1 fruit fly cellular context compared by ENCODE assay signal in the genomic region with DNA sequence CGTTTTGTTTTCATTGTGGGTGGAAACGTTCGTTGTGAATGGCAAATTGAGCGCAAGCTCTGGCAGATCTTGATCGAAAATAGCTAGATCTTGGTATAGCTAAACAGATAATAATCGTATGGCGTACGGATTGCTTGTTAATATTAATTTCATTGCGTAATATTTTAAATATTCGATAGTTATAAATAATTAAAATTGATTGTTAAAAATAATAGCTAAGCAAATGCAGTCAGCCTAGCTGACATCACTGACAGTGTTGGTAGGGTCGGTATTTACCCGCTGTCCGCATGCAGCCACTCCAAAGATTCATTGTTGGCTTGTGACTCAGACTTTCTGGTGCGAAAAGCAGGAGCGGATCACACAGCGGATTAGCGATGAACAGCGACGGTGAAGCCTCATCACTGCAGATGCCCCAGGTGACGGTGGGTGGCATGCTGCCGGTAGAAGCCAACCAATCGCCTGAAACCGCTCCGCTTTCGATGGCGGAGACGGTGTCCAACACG.
TF ChIP-seq lines count a peak whose summit lies in the region.

CG5776 (minus strand) TSS at position 34 of the 503 bp plus-strand sequence.
spict (plus strand) TSS at position 308 of the 503 bp plus-strand sequence.

TF ChIP-seq in whole organism, embryonic, 481 proteins besides CTCF, POLR2A, EP300 and RAD21 (continued from another document and continues in another):
- TF ChIP-seq salm (tag; optimal IDR thresholded peaks at IDR 0.05; lab: Kevin White, UChicago): peak; percentile 38
- peak; percentile 70 for TF ChIP-seq Fer1 (GFP tag; optimal IDR thresholded peaks at IDR 0.05; lab: Kevin White, UChicago)
- peak; percentile 82 for TF ChIP-seq phol (tag; optimal IDR thresholded peaks at IDR 0.05; lab: Kevin White, UChicago)
- TF ChIP-seq CG10267 (tag; optimal IDR thresholded peaks at IDR 0.05; lab: Kevin White, UChicago): peak; percentile 87
- TF ChIP-seq ase (GFP tag; IDR thresholded peaks at IDR 0.05; lab: Robert Waterston, UW): peak; percentile 62; the same call in 2 of the 3 replicates
- TF ChIP-seq nerfin-1 (tag; optimal IDR thresholded peaks at IDR 0.05; lab: Kevin White, UChicago): peak; percentile 61
- TF ChIP-seq sob (GFP tag; IDR thresholded peaks at IDR 0.05; lab: Robert Waterston, UW): peak; percentile 91
- TF ChIP-seq CG1233 (GFP tag; optimal IDR thresholded peaks at IDR 0.05; lab: Kevin White, UChicago): peak; percentile 58
- peak; percentile 34; the same call in 1 of the 2 replicates for TF ChIP-seq amos (GFP tag; IDR thresholded peaks at IDR 0.05; lab: Robert Waterston, UW; ENCODE audit: partially characterized antibody)
- peak; percentile 79 for TF ChIP-seq E2f2 (GFP tag; IDR thresholded peaks at IDR 0.05; lab: Robert Waterston, UW)
- peak; percentile 81 for TF ChIP-seq Ada2b (GFP tag; IDR thresholded peaks at IDR 0.05; lab: Robert Waterston, UW)
- TF ChIP-seq CG14014 (GFP tag; IDR thresholded peaks at IDR 0.05; lab: Robert Waterston, UW): peak; percentile 76
- peak; percentile 60 for TF ChIP-seq CG31441 (GFP tag; IDR thresholded peaks at IDR 0.05; lab: Robert Waterston, UW)
- peak; percentile 77 for TF ChIP-seq H2.0 (GFP tag; IDR thresholded peaks at IDR 0.05; lab: Robert Waterston, UW)
- TF ChIP-seq zfh2 (GFP tag; optimal IDR thresholded peaks at IDR 0.05; lab: Kevin White, UChicago): peak; percentile 70
- no peak for TF ChIP-seq CG15073 (GFP tag; optimal IDR thresholded peaks at IDR 0.05; lab: Kevin White, UChicago)
- TF ChIP-seq fu2 (GFP tag; optimal IDR thresholded peaks at IDR 0.05; lab: Kevin White, UChicago): peak; percentile 57
- peak; percentile 56; the same call in 2 of the 3 replicates for TF ChIP-seq B-H1 (GFP tag; IDR thresholded peaks at IDR 0.05; lab: Robert Waterston, UW)
- no peak for TF ChIP-seq CG4707 (GFP tag; optimal IDR thresholded peaks at IDR 0.05; lab: Kevin White, UChicago)
- peak; percentile 83 for TF ChIP-seq Aef1 (GFP tag; IDR thresholded peaks at IDR 0.05; lab: Robert Waterston, UW)
- TF ChIP-seq TFAM (GFP tag; optimal IDR thresholded peaks at IDR 0.05; lab: Kevin White, UChicago): no peak
- peak in 1 of 2 experiments; percentile 10 for TF ChIP-seq chif (GFP tag; optimal IDR thresholded peaks at IDR 0.05; lab: Kevin White, UChicago)
- peak; percentile 82 for TF ChIP-seq CG2712 (tag; optimal IDR thresholded peaks at IDR 0.05; lab: Kevin White, UChicago)
- TF ChIP-seq trem (tag; optimal IDR thresholded peaks at IDR 0.05; lab: Kevin White, UChicago): peak; percentile 76
- peak; percentile 39; the same call in 2 of the 3 replicates for TF ChIP-seq croc (GFP tag; conservative IDR thresholded peaks at IDR 0.05; lab: Robert Waterston, UW)
- peak; percentile 87 for TF ChIP-seq Sin3A (optimal IDR thresholded peaks at IDR 0.05; lab: Kevin White, UChicago)
- TF ChIP-seq dysf (GFP tag; IDR thresholded peaks at IDR 0.05; lab: Robert Waterston, UW): peak; percentile 88
- peak; percentile 53 for TF ChIP-seq schlank (tag; optimal IDR thresholded peaks at IDR 0.05; lab: Kevin White, UChicago)
- no peak for TF ChIP-seq nau (GFP tag; optimal IDR thresholded peaks at IDR 0.05; lab: Kevin White, UChicago)
- TF ChIP-seq dati (GFP tag; IDR thresholded peaks at IDR 0.05; lab: Robert Waterston, UW): no peak
- TF ChIP-seq CG10654 (GFP tag; optimal IDR thresholded peaks at IDR 0.05; lab: Kevin White, UChicago): peak; percentile 18
- TF ChIP-seq Bteb2 (GFP tag; optimal IDR thresholded peaks at IDR 0.05; lab: Kevin White, UChicago): no peak
- TF ChIP-seq en (GFP tag; optimal IDR thresholded peaks at IDR 0.05; lab: Kevin White, UChicago): no peak
- TF ChIP-seq Lpt (GFP tag; optimal IDR thresholded peaks at IDR 0.05; lab: Kevin White, UChicago): no peak
- no peak for TF ChIP-seq Hr39 (optimal IDR thresholded peaks at IDR 0.05; lab: Kevin White, UChicago)
- TF ChIP-seq Dll (GFP tag; IDR thresholded peaks at IDR 0.05; lab: Robert Waterston, UW; ENCODE audit: partially characterized antibody): peak; percentile 54; the same call in 1 of the 4 replicates
- TF ChIP-seq fd3F (GFP tag; optimal IDR thresholded peaks at IDR 0.05; lab: Kevin White, UChicago): peak; percentile 67
- TF ChIP-seq insv (GFP tag; optimal IDR thresholded peaks at IDR 0.05; lab: Kevin White, UChicago): no peak
- TF ChIP-seq CG6689 (GFP tag; IDR thresholded peaks at IDR 0.05; lab: Robert Waterston, UW): peak; percentile 84
- TF ChIP-seq stc (GFP tag; IDR thresholded peaks at IDR 0.05; lab: Robert Waterston, UW): peak; percentile 74
- peak; percentile 70 for TF ChIP-seq CG12299 (tag; optimal IDR thresholded peaks at IDR 0.05; lab: Kevin White, UChicago)
- TF ChIP-seq CG12104 (GFP tag; optimal IDR thresholded peaks at IDR 0.05; lab: Kevin White, UChicago): no peak
- TF ChIP-seq Opbp (GFP tag; IDR thresholded peaks at IDR 0.05; lab: Robert Waterston, UW; ENCODE audit: partially characterized antibody): no peak
- peak; percentile 74 for TF ChIP-seq Med (GFP tag; lab: Kevin White, UChicago)
- peak; percentile 21; the same call in 1 of the 2 replicates for TF ChIP-seq CG5953 (GFP tag; IDR thresholded peaks at IDR 0.05; lab: Robert Waterston, UW)
- TF ChIP-seq Doc3 (GFP tag; IDR thresholded peaks at IDR 0.05; lab: Robert Waterston, UW; ENCODE audit: partially characterized antibody): no peak
- peak; percentile 85 for TF ChIP-seq nmo (GFP tag; optimal IDR thresholded peaks at IDR 0.05; lab: Kevin White, UChicago)
- TF ChIP-seq CG12744 (GFP tag; optimal IDR thresholded peaks at IDR 0.05; lab: Kevin White, UChicago): no peak
- no peak for TF ChIP-seq HmgD (GFP tag; optimal IDR thresholded peaks at IDR 0.05; lab: Kevin White, UChicago)
- peak; percentile 93 for TF ChIP-seq HmgZ (tag; optimal IDR thresholded peaks at IDR 0.05; lab: Kevin White, UChicago)
- TF ChIP-seq CG4820 (GFP tag; optimal IDR thresholded peaks at IDR 0.05; lab: Kevin White, UChicago): peak; percentile 33
- TF ChIP-seq Gsc (GFP tag; IDR thresholded peaks at IDR 0.05; lab: Robert Waterston, UW): no peak
- peak; percentile 59 for TF ChIP-seq Blimp-1 (GFP tag; optimal IDR thresholded peaks at IDR 0.05; lab: Kevin White, UChicago)
- TF ChIP-seq CG31365 (tag; optimal IDR thresholded peaks at IDR 0.05; lab: Kevin White, UChicago): peak; percentile 12
- peak; percentile 62 for TF ChIP-seq cwo (GFP tag; optimal IDR thresholded peaks at IDR 0.05; lab: Kevin White, UChicago)
- no peak for TF ChIP-seq CG4854 (GFP tag; optimal IDR thresholded peaks at IDR 0.05; lab: Kevin White, UChicago)
- peak; percentile 66 for TF ChIP-seq CG18476 (GFP tag; optimal IDR thresholded peaks at IDR 0.05; lab: Kevin White, UChicago)
- TF ChIP-seq E2f1 (GFP tag; IDR thresholded peaks at IDR 0.05; lab: Robert Waterston, UW): peak; percentile 81
- no peak for TF ChIP-seq zf30C (GFP tag; optimal IDR thresholded peaks at IDR 0.05; lab: Kevin White, UChicago)
- TF ChIP-seq dm (GFP tag; optimal IDR thresholded peaks at IDR 0.05; lab: Kevin White, UChicago): peak; percentile 47
- TF ChIP-seq PHDP (tag; optimal IDR thresholded peaks at IDR 0.05; lab: Kevin White, UChicago): peak; percentile 83
- TF ChIP-seq CG9817 (tag; optimal IDR thresholded peaks at IDR 0.05; lab: Kevin White, UChicago): peak; percentile 86
- peak; percentile 72 for TF ChIP-seq CG4730 (GFP tag; IDR thresholded peaks at IDR 0.05; lab: Robert Waterston, UW)
- peak; percentile 75 for TF ChIP-seq CG15269 (tag; optimal IDR thresholded peaks at IDR 0.05; lab: Kevin White, UChicago)
- no peak for TF ChIP-seq cg (GFP tag; optimal IDR thresholded peaks at IDR 0.05; lab: Kevin White, UChicago)
- TF ChIP-seq bcd (GFP tag; optimal IDR thresholded peaks at IDR 0.05; lab: Kevin White, UChicago): peak; percentile 80
- TF ChIP-seq Side (GFP tag; optimal IDR thresholded peaks at IDR 0.05; lab: Kevin White, UChicago): no peak
- TF ChIP-seq CG9797 (GFP tag; optimal IDR thresholded peaks at IDR 0.05; lab: Kevin White, UChicago): peak; percentile 80
- peak; percentile 4 for TF ChIP-seq cato (GFP tag; optimal IDR thresholded peaks at IDR 0.05; lab: Kevin White, UChicago; ENCODE audit: borderline replicate concordance)
- TF ChIP-seq CG16815 (GFP tag; optimal IDR thresholded peaks at IDR 0.05; lab: Kevin White, UChicago): peak; percentile 80
- no peak for TF ChIP-seq ERR (GFP tag; optimal IDR thresholded peaks at IDR 0.05; lab: Kevin White, UChicago)
- TF ChIP-seq ken (GFP tag; IDR thresholded peaks at IDR 0.05; lab: Robert Waterston, UW): peak; percentile 87
- TF ChIP-seq Sox100B (GFP tag; optimal IDR thresholded peaks at IDR 0.05; lab: Kevin White, UChicago): no peak
- peak; percentile 27 for TF ChIP-seq CG9609 (GFP tag; optimal IDR thresholded peaks at IDR 0.05; lab: Kevin White, UChicago)
- peak; percentile 85 for TF ChIP-seq CG2120 (GFP tag; optimal IDR thresholded peaks at IDR 0.05; lab: Kevin White, UChicago)
- TF ChIP-seq CG8089 (GFP tag; optimal IDR thresholded peaks at IDR 0.05; lab: Kevin White, UChicago): no peak
- peak; percentile 54 for TF ChIP-seq pho (GFP tag; optimal IDR thresholded peaks at IDR 0.05; lab: Kevin White, UChicago)
- peak; percentile 15 for TF ChIP-seq fd96Cb (tag; optimal IDR thresholded peaks at IDR 0.05; lab: Kevin White, UChicago)
- peak; percentile 31 for TF ChIP-seq CG4328 (GFP tag; optimal IDR thresholded peaks at IDR 0.05; lab: Kevin White, UChicago)
- TF ChIP-seq Antp (GFP tag; optimal IDR thresholded peaks at IDR 0.05; lab: Kevin White, UChicago): peak; percentile 7
- TF ChIP-seq Usf (GFP tag; optimal IDR thresholded peaks at IDR 0.05; lab: Kevin White, UChicago): peak; percentile 67
- peak; percentile 18 for TF ChIP-seq slp2 (GFP tag; optimal IDR thresholded peaks at IDR 0.05; lab: Kevin White, UChicago)
- TF ChIP-seq Atf6 (GFP tag; IDR thresholded peaks at IDR 0.05; lab: Robert Waterston, UW): peak; percentile 84
- peak; percentile 77 for TF ChIP-seq CG4404 (GFP tag; IDR thresholded peaks at IDR 0.05; lab: Robert Waterston, UW)
- TF ChIP-seq jumu (GFP tag; optimal IDR thresholded peaks at IDR 0.05; lab: Kevin White, UChicago): no peak
- no peak for TF ChIP-seq CG10274 (GFP tag; optimal IDR thresholded peaks at IDR 0.05; lab: Kevin White, UChicago)
- peak; percentile 89 for TF ChIP-seq CG12769 (tag; optimal IDR thresholded peaks at IDR 0.05; lab: Kevin White, UChicago)
- TF ChIP-seq Xrp1 (GFP tag; IDR thresholded peaks at IDR 0.05; lab: Robert Waterston, UW): peak; percentile 89
- peak; percentile 64 for TF ChIP-seq ssp (GFP tag; IDR thresholded peaks at IDR 0.05; lab: Robert Waterston, UW)
- TF ChIP-seq tgo (GFP tag; IDR thresholded peaks at IDR 0.05; lab: Robert Waterston, UW): peak; percentile 84
- TF ChIP-seq CG6175 (GFP tag; IDR thresholded peaks at IDR 0.05; lab: Robert Waterston, UW): no peak
- peak; percentile 0 for TF ChIP-seq D (optimal IDR thresholded peaks at IDR 0.05; lab: Kevin White, UChicago)
- no peak for TF ChIP-seq D (GFP tag; optimal IDR thresholded peaks at IDR 0.05; lab: Kevin White, UChicago)
- no peak for TF ChIP-seq tup (GFP tag; optimal IDR thresholded peaks at IDR 0.05; lab: Kevin White, UChicago)
- peak; percentile 71 for TF ChIP-seq pzg (GFP tag; optimal IDR thresholded peaks at IDR 0.05; lab: Kevin White, UChicago)
- TF ChIP-seq Kr (GFP tag; optimal IDR thresholded peaks at IDR 0.05; lab: Kevin White, UChicago): no peak
- peak; percentile 15 for TF ChIP-seq exex (tag; optimal IDR thresholded peaks at IDR 0.05; lab: Kevin White, UChicago)
- TF ChIP-seq sim (GFP tag; IDR thresholded peaks at IDR 0.05; lab: Robert Waterston, UW): 0 out of 2 replicates have a peak, but pooled peaks have one; percentile 22
- TF ChIP-seq Pdp1 (GFP tag; optimal IDR thresholded peaks at IDR 0.05; lab: Kevin White, UChicago): peak; percentile 23 to 32
- peak; percentile 80 for TF ChIP-seq Sox102F (GFP tag; optimal IDR thresholded peaks at IDR 0.05; lab: Kevin White, UChicago)
- TF ChIP-seq nom (GFP tag; optimal IDR thresholded peaks at IDR 0.05; lab: Kevin White, UChicago): peak; percentile 48
- TF ChIP-seq CkIIα-i1 (GFP tag; IDR thresholded peaks at IDR 0.05; lab: Robert Waterston, UW): no peak
- TF ChIP-seq Abd-B (GFP tag; optimal IDR thresholded peaks at IDR 0.05; lab: Kevin White, UChicago): no peak
- TF ChIP-seq aop (GFP tag; IDR thresholded peaks at IDR 0.05; lab: Robert Waterston, UW): 0 out of 2 replicates have a peak, but pooled peaks have one; percentile 12
- peak; percentile 58 for TF ChIP-seq CG30020 (tag; optimal IDR thresholded peaks at IDR 0.05; lab: Kevin White, UChicago)
- TF ChIP-seq zen (tag; optimal IDR thresholded peaks at IDR 0.05; lab: Kevin White, UChicago): peak; percentile 65
- peak; percentile 73 for TF ChIP-seq ci (GFP tag; IDR thresholded peaks at IDR 0.05; lab: Robert Waterston, UW)
- TF ChIP-seq run (tag; optimal IDR thresholded peaks at IDR 0.05; lab: Kevin White, UChicago): peak; percentile 19
- peak; percentile 73 for TF ChIP-seq CG2678 (tag; optimal IDR thresholded peaks at IDR 0.05; lab: Kevin White, UChicago)
- TF ChIP-seq CG16813 (GFP tag; IDR thresholded peaks at IDR 0.05; lab: Robert Waterston, UW; ENCODE audit: partially characterized antibody): no peak
- peak; percentile 66 for TF ChIP-seq Nf-YC (tag; optimal IDR thresholded peaks at IDR 0.05; lab: Kevin White, UChicago)
- TF ChIP-seq Ets97D (GFP tag; optimal IDR thresholded peaks at IDR 0.05; lab: Kevin White, UChicago): peak; percentile 25
- TF ChIP-seq caup (GFP tag; optimal IDR thresholded peaks at IDR 0.05; lab: Kevin White, UChicago; ENCODE audit: severe bottlenecking): peak; percentile 32
- peak; percentile 99 for TF ChIP-seq Sry-β (GFP tag; optimal IDR thresholded peaks at IDR 0.05; lab: Kevin White, UChicago)
- no peak for TF ChIP-seq ac (GFP tag; optimal IDR thresholded peaks at IDR 0.05; lab: Kevin White, UChicago)
- no peak for TF ChIP-seq CG1792 (GFP tag; optimal IDR thresholded peaks at IDR 0.05; lab: Kevin White, UChicago)
- TF ChIP-seq az2 (GFP tag; optimal IDR thresholded peaks at IDR 0.05; lab: Kevin White, UChicago): peak; percentile 23
- no peak for TF ChIP-seq luna (GFP tag; optimal IDR thresholded peaks at IDR 0.05; lab: Kevin White, UChicago)
- TF ChIP-seq CG18764 (GFP tag; optimal IDR thresholded peaks at IDR 0.05; lab: Kevin White, UChicago): no peak
- TF ChIP-seq CG10565 (GFP tag; optimal IDR thresholded peaks at IDR 0.05; lab: Kevin White, UChicago): no peak
- TF ChIP-seq CG31224 (GFP tag; IDR thresholded peaks at IDR 0.05; lab: Robert Waterston, UW): peak; percentile 82
- no peak for TF ChIP-seq CG3838 (GFP tag; optimal IDR thresholded peaks at IDR 0.05; lab: Kevin White, UChicago)
- TF ChIP-seq grau (tag; optimal IDR thresholded peaks at IDR 0.05; lab: Kevin White, UChicago): peak; percentile 86
- TF ChIP-seq CG8924 (tag; optimal IDR thresholded peaks at IDR 0.05; lab: Kevin White, UChicago): peak; percentile 85
- peak; percentile 40 for TF ChIP-seq Spps (tag; optimal IDR thresholded peaks at IDR 0.05; lab: Kevin White, UChicago)
